Fruit fly (Drosophila melanogaster) S2 (cell line): ENCODE results near the gene CG43448.

ENCODE experiments used
- CG8478 ChIP-seq: fragments of >200 bp; optimal IDR thresholded peaks from 2 replicates; lab custom pipeline; 2018
- CTCF ChIP-seq, 2 experiments: fragments of >200 bp; optimal IDR thresholded peaks; 2 replicates each; lab custom pipeline; 2018

The CG43448 gene

dm6 chr3R:30252882-30253281, 15.3 kb upstream of the CG43448 start, which contains the start of gene CG18404:
CG18404 (plus strand) TSS chr3R:30253182.
- no peak for TF ChIP-seq CG8478 (lab: Kevin White, UChicago)
- no peak for TF ChIP-seq CTCF (optimal IDR thresholded peaks at IDR 0.05; lab: Kevin White, UChicago)

- TF ChIP-seq CTCF (optimal IDR thresholded peaks at IDR 0.05; lab: Kevin White, UChicago) (no peak), CG8478 (lab: Kevin White, UChicago) (no peak)
These were observed 14.8 kb upstream of the CG43448 start for dm6 chr3R:30252317-30252716.

- TF ChIP-seq CG8478 (lab: Kevin White, UChicago) (no peak), CTCF (optimal IDR thresholded peaks at IDR 0.05; lab: Kevin White, UChicago) (no peak)
These were observed 13.0 kb upstream of the CG43448 start, which contains the start of gene CG9682 for dm6 chr3R:30250496-30250978. CG9682 (plus strand) TSS chr3R:30250928.

- TF ChIP-seq CG8478 (lab: Kevin White, UChicago) (no peak), CTCF (optimal IDR thresholded peaks at IDR 0.05; lab: Kevin White, UChicago) (no peak)
These were observed 11.7 kb upstream of the CG43448 start, which contains the start of gene CG34299 for dm6 chr3R:30249283-30249682. CG34299 (plus strand) TSS chr3R:30249583.

- no peak for TF ChIP-seq CG8478 (lab: Kevin White, UChicago)
- TF ChIP-seq CTCF (optimal IDR thresholded peaks at IDR 0.05; lab: Kevin White, UChicago): no peak
These were observed 11.0 kb upstream of the CG43448 start for dm6 chr3R:30248565-30248964.

dm6 chr3R:30247802-30248363, 10.3 kb upstream of the CG43448 start:
- TF ChIP-seq CG8478 (lab: Kevin White, UChicago): no peak
- no peak for TF ChIP-seq CTCF (optimal IDR thresholded peaks at IDR 0.05; lab: Kevin White, UChicago)

- TF ChIP-seq CTCF (optimal IDR thresholded peaks at IDR 0.05; lab: Kevin White, UChicago) (no peak), CG8478 (lab: Kevin White, UChicago) (no peak)
These were observed 9.1 kb upstream of the CG43448 start, which contains the start of gene CG9733 for dm6 chr3R:30246603-30247002. CG9733 (minus strand) TSS chr3R:30246703.

- no peak for TF ChIP-seq CG8478 (lab: Kevin White, UChicago)
These were observed 8.4 kb upstream of the CG43448 start for dm6 chr3R:30245739-30246589.

- TF ChIP-seq CTCF (optimal IDR thresholded peaks at IDR 0.05; lab: Kevin White, UChicago) (no peak), CG8478 (lab: Kevin White, UChicago) (no peak)
These were observed 5.8 kb upstream of the CG43448 start, which contains the start of gene CG9737 for dm6 chr3R:30243262-30243815. CG9737 (minus strand) TSS chr3R:30243312.

dm6 chr3R:30240245-30240644, 2.7 kb upstream of the CG43448 start:
- no peak for TF ChIP-seq CG8478 (lab: Kevin White, UChicago)
- TF ChIP-seq CTCF (optimal IDR thresholded peaks at IDR 0.05; lab: Kevin White, UChicago): no peak

dm6 chr3R:30236994-30237393, 540 bp downstream of the CG43448 start:
- no peak for TF ChIP-seq CG8478 (lab: Kevin White, UChicago)
- no peak for TF ChIP-seq CTCF (optimal IDR thresholded peaks at IDR 0.05; lab: Kevin White, UChicago)

- no peak for TF ChIP-seq CTCF (optimal IDR thresholded peaks at IDR 0.05; lab: Kevin White, UChicago)
- TF ChIP-seq CG8478 (lab: Kevin White, UChicago): no peak
These were observed 2.3 kb downstream of the CG43448 start for dm6 chr3R:30235253-30235652.

- TF ChIP-seq CTCF (optimal IDR thresholded peaks at IDR 0.05; lab: Kevin White, UChicago): no peak
- no peak for TF ChIP-seq CG8478 (lab: Kevin White, UChicago)
These were observed 13.0 kb downstream of the CG43448 start for dm6 chr3R:30224577-30224976.

- TF ChIP-seq CG8478 (lab: Kevin White, UChicago) (no peak), CTCF (optimal IDR thresholded peaks at IDR 0.05; lab: Kevin White, UChicago) (no peak)
These were observed 15.3 kb downstream of the CG43448 start for dm6 chr3R:30222236-30222635.

- TF ChIP-seq CTCF (optimal IDR thresholded peaks at IDR 0.05; lab: Kevin White, UChicago) (no peak), CG8478 (lab: Kevin White, UChicago) (no peak)
These were observed 21.3 kb downstream of the CG43448 start, which contains the start of gene CecC for dm6 chr3R:30216210-30216609. CecC (plus strand) TSS chr3R:30216484.
